Fruit fly (Drosophila melanogaster) whole organism: ENCODE results near the gene Muted.

Experiments used
- CG8478 ChIP-seq: fragments of >200 bp; optimal IDR thresholded peaks from 2 replicates; lab custom pipeline; 2018; ENCODE audit warnings: inconsistent platforms
- Dll ChIP-seq: fragments of >200 bp; optimal IDR thresholded peaks from 2 replicates; lab custom pipeline; 2017
- EcR ChIP-seq, 2 experiments: fragments of >200 bp; optimal IDR thresholded peaks; 2 replicates each; lab custom pipeline; 2017; ENCODE audit warnings: missing biosample characterization in 2 of 2, missing genetic modification characterization in 2 of 2, missing genetic modification reagents in 2 of 2
- pan ChIP-seq: fragments of >200 bp; optimal IDR thresholded peaks from 2 replicates; lab custom pipeline; 2017
- psq ChIP-seq: fragments of >200 bp; optimal IDR thresholded peaks from 2 replicates; lab custom pipeline; 2017
- usp ChIP-seq: fragments of >200 bp; optimal IDR thresholded peaks from 2 replicates; lab custom pipeline; 2017; ENCODE audit warnings: missing biosample characterization, missing genetic modification characterization, mixed read lengths

The Muted gene

DNA sequence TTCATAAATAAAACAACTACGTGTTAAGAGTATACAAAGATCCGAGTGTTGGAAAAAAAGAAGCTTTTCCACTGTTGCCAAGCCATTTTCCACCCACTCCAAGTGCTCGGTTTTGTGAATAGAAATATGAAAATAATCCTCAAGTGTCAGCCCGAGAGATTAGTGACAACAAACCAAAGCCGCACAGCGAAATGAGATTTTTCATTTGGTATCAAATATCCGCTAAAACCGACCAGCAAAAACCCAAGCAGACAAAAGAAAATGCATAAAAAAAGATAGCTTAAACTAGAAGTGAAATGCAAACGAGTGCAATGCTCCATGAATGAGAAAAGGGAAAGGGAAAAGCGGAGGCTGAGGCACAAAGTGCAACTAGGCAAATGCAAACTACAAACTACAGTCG lies 11.0 kb upstream of the Muted start, which contains the start of gene rdhB:
rdhB (plus strand) TSS at position 301 of the 400 bp plus-strand sequence.
- peak in 1 of 2 experiments; percentile 29 for TF ChIP-seq EcR (GFP tag; optimal IDR thresholded peaks at IDR 0.05; lab: Kevin White, UChicago)
- TF ChIP-seq pan (lab: Kevin White, UChicago), result no peak

- TF ChIP-seq Dll (lab: Kevin White, UChicago) (no peak), psq (no peak), usp (GFP tag; lab: Kevin White, UChicago) (no peak), CG8478 (lab: Kevin White, UChicago) (no peak), pan (lab: Kevin White, UChicago) (no peak), EcR (GFP tag; optimal IDR thresholded peaks at IDR 0.05; lab: Kevin White, UChicago) (no peak)
Measured at dm6 chr3R:22356464-22357410, 5.7 kb upstream of the Muted start, which contains the start of gene Sar1. Sar1 (plus strand) TSS chr3R:22356685.

DNA sequence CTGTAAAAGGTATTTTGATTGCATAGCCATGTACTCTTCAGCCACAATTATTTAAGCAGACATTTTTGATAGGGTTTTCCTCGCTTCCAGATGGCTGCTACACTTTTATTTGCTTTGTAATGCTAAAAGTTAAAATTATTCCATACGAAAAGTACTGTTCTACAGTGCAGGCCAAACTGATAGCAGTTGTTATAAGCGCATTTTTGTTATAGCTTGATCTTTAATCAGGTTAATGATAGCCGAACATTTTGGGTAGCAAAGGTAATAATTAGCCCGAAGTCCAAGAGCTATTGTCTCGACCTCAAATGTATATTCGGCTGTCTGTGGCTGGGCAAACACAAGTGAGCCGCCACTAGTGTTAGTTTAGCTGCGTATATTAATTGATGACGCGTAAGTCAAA lies 4.5 kb upstream of the Muted start:
- no peak for TF ChIP-seq pan (lab: Kevin White, UChicago)
- TF ChIP-seq EcR (GFP tag; optimal IDR thresholded peaks at IDR 0.05; lab: Kevin White, UChicago), result no peak
- no peak for TF ChIP-seq Dll (lab: Kevin White, UChicago)

DNA sequence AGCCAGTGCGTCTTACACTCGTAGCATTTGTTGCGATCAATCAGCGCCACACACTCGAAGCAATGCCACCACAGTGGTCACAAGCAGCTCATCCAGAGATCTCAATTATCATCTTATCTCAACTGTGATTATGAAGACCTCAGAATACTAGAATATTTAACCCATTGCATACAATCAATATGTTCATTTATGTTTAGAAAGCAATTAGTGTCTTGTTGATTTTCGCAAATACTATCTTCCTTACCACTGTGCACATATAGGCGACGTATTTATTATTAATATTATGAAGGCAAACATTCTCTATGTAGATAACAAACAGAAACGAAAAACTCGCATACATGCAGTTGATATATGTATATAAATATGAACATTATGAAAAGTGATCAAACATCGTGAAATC lies 3.6 kb upstream of the Muted start:
- TF ChIP-seq usp (GFP tag; lab: Kevin White, UChicago) (no peak), psq (no peak), Dll (lab: Kevin White, UChicago) (no peak), EcR (GFP tag; optimal IDR thresholded peaks at IDR 0.05; lab: Kevin White, UChicago) (no peak), pan (lab: Kevin White, UChicago) (no peak), CG8478 (lab: Kevin White, UChicago) (no peak)

dm6 chr3R:22365660-22366195 lies 3.3 kb downstream of the Muted start, which contains the start of gene CG5382:
CG5382 (minus strand) TSS chr3R:22365983.
- TF ChIP-seq Dll (lab: Kevin White, UChicago) (no peak), EcR (GFP tag; optimal IDR thresholded peaks at IDR 0.05; lab: Kevin White, UChicago) (no peak), usp (GFP tag; lab: Kevin White, UChicago) (no peak), CG8478 (lab: Kevin White, UChicago) (no peak), psq (no peak), pan (lab: Kevin White, UChicago) (no peak)

DNA sequence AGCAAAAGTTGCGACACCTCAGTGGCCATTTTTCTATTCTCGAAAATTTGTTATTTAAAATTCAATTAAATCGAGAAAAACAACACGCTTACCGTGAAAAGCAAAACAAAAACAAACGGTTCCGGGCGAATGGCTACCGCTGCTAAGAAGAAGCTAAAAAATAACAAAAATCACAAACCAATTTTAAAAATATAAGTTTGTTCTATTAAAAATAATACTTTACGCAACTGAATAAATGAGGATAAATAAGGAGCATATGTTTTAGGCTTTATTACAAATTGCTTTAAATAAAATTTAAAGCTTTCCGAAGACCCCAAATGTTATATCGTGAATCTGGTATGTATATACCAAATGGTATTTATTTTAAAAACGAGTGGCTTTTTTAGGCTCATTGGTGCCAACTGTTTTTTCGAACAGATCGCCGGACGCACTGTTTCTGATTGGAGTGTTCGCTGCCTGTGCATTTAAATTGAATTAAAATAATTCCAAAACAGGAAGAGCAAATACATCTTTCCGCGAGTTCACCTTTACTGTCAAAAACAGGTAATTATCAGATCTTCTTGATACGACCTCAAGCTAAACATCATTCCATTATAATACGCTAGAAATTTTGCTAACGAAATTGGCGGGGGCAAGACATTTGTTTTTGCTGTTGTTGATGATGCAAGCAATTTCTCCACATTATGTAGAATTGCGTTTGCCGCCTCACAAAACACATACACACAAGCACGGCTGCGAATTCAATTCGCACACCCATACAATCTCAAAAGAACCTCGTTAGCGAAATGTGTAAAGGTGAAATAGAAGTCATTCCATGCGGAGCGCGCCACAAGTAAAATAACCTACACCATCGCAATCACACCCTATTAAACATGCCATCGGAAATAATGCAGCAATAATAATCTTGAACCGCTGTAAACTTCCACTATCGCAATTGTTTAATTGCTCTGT lies 5.0 kb downstream of the Muted start, which contains the start of the genes Polr3F and PyK:
Polr3F (minus strand) TSS at position 248 of the 951 bp plus-strand sequence.
PyK (plus strand) TSS at position 411 of the 951 bp plus-strand sequence.
- no peak for TF ChIP-seq psq
- no peak for TF ChIP-seq Dll (lab: Kevin White, UChicago)
- no peak for TF ChIP-seq EcR (GFP tag; optimal IDR thresholded peaks at IDR 0.05; lab: Kevin White, UChicago)
- no peak for TF ChIP-seq CG8478 (lab: Kevin White, UChicago)
- no peak for TF ChIP-seq pan (lab: Kevin White, UChicago)
- TF ChIP-seq usp (GFP tag; lab: Kevin White, UChicago), result no peak

- TF ChIP-seq CG8478 (lab: Kevin White, UChicago), result no peak
- no peak for TF ChIP-seq pan (lab: Kevin White, UChicago)
- TF ChIP-seq Dll (lab: Kevin White, UChicago), result no peak
- no peak for TF ChIP-seq EcR (GFP tag; optimal IDR thresholded peaks at IDR 0.05; lab: Kevin White, UChicago)
- TF ChIP-seq usp (GFP tag; lab: Kevin White, UChicago), result no peak
- no peak for TF ChIP-seq psq
Measured at dm6 chr3R:22368077-22368776, 5.8 kb downstream of the Muted start.

dm6 chr3R:22368777-22369214 lies 6.4 kb downstream of the Muted start:
- TF ChIP-seq pan (lab: Kevin White, UChicago), result peak; percentile 72
- TF ChIP-seq EcR (GFP tag; optimal IDR thresholded peaks at IDR 0.05; lab: Kevin White, UChicago), result no peak

DNA sequence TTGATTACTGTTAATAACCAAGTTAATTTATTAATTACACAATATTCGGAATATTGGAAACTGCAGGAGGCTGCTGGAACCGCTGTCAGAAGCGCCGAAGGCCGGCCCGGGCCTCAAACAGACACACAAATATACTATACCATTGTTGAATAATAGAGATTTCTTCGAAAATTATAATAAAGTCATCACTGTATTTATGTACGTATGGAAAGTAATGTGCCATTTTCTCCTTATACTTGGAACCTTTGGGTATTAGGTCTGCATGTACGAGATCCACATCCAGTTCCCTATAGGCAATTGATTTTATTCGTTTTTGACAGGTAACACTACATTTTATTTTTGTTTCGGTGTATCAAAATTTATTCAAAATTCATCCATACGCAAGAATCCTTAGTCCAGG lies 10.1 kb downstream of the Muted start, which contains the start of gene CG7069:
CG7069 (plus strand) TSS at position 301 of the 400 bp plus-strand sequence.
- TF ChIP-seq psq, result no peak
- TF ChIP-seq Dll (lab: Kevin White, UChicago), result no peak
- TF ChIP-seq CG8478 (lab: Kevin White, UChicago), result no peak
- TF ChIP-seq pan (lab: Kevin White, UChicago), result no peak
- no peak for TF ChIP-seq usp (GFP tag; lab: Kevin White, UChicago)
- no peak for TF ChIP-seq EcR (GFP tag; optimal IDR thresholded peaks at IDR 0.05; lab: Kevin White, UChicago)

DNA sequence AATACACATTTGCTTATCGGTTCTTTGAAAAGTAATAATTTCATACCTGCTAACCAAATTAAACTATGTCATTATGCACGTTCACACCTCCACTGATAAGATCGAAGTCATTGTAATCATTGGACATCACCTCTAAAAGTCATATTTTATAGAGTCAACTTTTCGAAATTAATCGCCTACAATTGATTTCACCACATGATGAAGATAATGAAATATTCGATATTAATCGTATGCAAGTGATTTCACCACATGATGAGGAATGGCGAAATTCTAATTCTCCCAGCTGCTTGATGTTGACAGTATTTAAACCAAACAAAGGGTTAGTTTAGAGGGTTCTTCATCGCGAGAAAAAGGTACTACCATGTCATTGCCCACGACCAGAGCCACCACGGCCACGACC lies 13.3 kb downstream of the Muted start, which contains the start of gene CG18596:
CG18596 (plus strand) TSS at position 250 of the 400 bp plus-strand sequence.
- TF ChIP-seq Dll (lab: Kevin White, UChicago) (no peak), psq (no peak), EcR (GFP tag; optimal IDR thresholded peaks at IDR 0.05; lab: Kevin White, UChicago) (no peak), CG8478 (lab: Kevin White, UChicago) (no peak), usp (GFP tag; lab: Kevin White, UChicago) (no peak), pan (lab: Kevin White, UChicago) (no peak)
